Worm (Caenorhabditis elegans): ENCODE measurements around the gene F38B2.4.
A peak's percentile ranks its signal among the peaks of the same experiment; 100 is the strongest.

Gene F38B2.4

ce11 chrX:11299642-11300307 lies 12.3 kb upstream of the F38B2.4 start, which contains the start of the genes snrp-40.1 and F08G12.3 (continued):
- TF ChIP-seq pag-3 (tag; optimal IDR thresholded peaks at IDR 0.05; ENCODE audit: borderline replicate concordance, insufficient read depth) (peak; percentile 83), ztf-11 (tag; optimal IDR thresholded peaks at IDR 0.05) (peak in 1 of 2 experiments; percentile 60), efl-3 (GFP tag; optimal IDR thresholded peaks at IDR 0.05) (no peak), ama-1 (optimal IDR thresholded peaks at IDR 0.05) (no peak), lin-15B (tag; optimal IDR thresholded peaks at IDR 0.05) (peak; percentile 52), egl-27 (tag; optimal IDR thresholded peaks at IDR 0.05) (no peak), ets-5 (GFP tag; IDR thresholded peaks at IDR 0.05) (no peak), ceh-88 (GFP tag; IDR thresholded peaks at IDR 0.05) (0 out of 2 replicates have a peak, but pooled peaks have one; percentile 55), blmp-1 (tag; optimal IDR thresholded peaks at IDR 0.05) (no peak), sup-37 (GFP tag; optimal IDR thresholded peaks at IDR 0.05) (no peak), zip-4 (GFP tag; optimal IDR thresholded peaks at IDR 0.05) (no peak), grh-1 (GFP tag; IDR thresholded peaks at IDR 0.05) (no peak), mep-1 (tag; optimal IDR thresholded peaks at IDR 0.05) (peak; percentile 87), jun-1 (tag; optimal IDR thresholded peaks at IDR 0.05) (peak; percentile 65), snpc-4 (tag; optimal IDR thresholded peaks at IDR 0.05) (peak; percentile 63), rnt-1 (tag; optimal IDR thresholded peaks at IDR 0.05) (peak; percentile 83), lsy-2 (tag; optimal IDR thresholded peaks at IDR 0.05) (peak; percentile 46 to 84), nhr-28 (tag; optimal IDR thresholded peaks at IDR 0.05) (no peak), lin-35 (GFP tag; optimal IDR thresholded peaks at IDR 0.05) (peak; percentile 58 to 66), nhr-20 (tag; optimal IDR thresholded peaks at IDR 0.05) (peak; percentile 90), ceh-8 (GFP tag; optimal IDR thresholded peaks at IDR 0.05) (peak; percentile 42), mef-2 (tag; optimal IDR thresholded peaks at IDR 0.05) (no peak), fkh-10 (GFP tag; optimal IDR thresholded peaks at IDR 0.05) (peak; percentile 59), vab-15 (tag; optimal IDR thresholded peaks at IDR 0.05) (no peak), ztf-4 (tag; optimal IDR thresholded peaks at IDR 0.05) (peak; percentile 33), aha-1 (tag; optimal IDR thresholded peaks at IDR 0.05) (no peak), swsn-7 (tag; optimal IDR thresholded peaks at IDR 0.05) (peak; percentile 80), ceh-63 (GFP tag; optimal IDR thresholded peaks at IDR 0.05) (no peak), tlp-1 (tag; optimal IDR thresholded peaks at IDR 0.05) (no peak), dsc-1 (tag; optimal IDR thresholded peaks at IDR 0.05) (peak; percentile 70), sox-4 (tag; optimal IDR thresholded peaks at IDR 0.05) (peak; percentile 10), mab-9 (GFP tag; IDR thresholded peaks at IDR 0.05) (no peak), irx-1 (tag; optimal IDR thresholded peaks at IDR 0.05) (no peak), pqm-1 (tag; optimal IDR thresholded peaks at IDR 0.05) (no peak), ceh-82 (tag; optimal IDR thresholded peaks at IDR 0.05) (peak; percentile 28 to 90 (median 56)), nhr-84 (tag; optimal IDR thresholded peaks at IDR 0.05) (no peak), lin-14 (GFP tag; optimal IDR thresholded peaks at IDR 0.05) (peak; percentile 99), pax-3 (tag; optimal IDR thresholded peaks at IDR 0.05) (peak; percentile 29), snu-23 (GFP tag; optimal IDR thresholded peaks at IDR 0.05) (peak; percentile 86), nhr-71 (tag; optimal IDR thresholded peaks at IDR 0.05) (peak; percentile 87), egl-13 (tag; optimal IDR thresholded peaks at IDR 0.05) (peak; percentile 67), xbp-1 (tag; optimal IDR thresholded peaks at IDR 0.05) (peak; percentile 73), lin-39 (tag; optimal IDR thresholded peaks at IDR 0.05) (no peak), lir-3 (tag; optimal IDR thresholded peaks at IDR 0.05; ENCODE audit: poor library complexity) (peak; percentile 36), ces-1 (GFP tag; optimal IDR thresholded peaks at IDR 0.05) (no peak), C04F5.9 (tag; optimal IDR thresholded peaks at IDR 0.05) (no peak), unc-62 (GFP tag; optimal IDR thresholded peaks at IDR 0.05) (no peak), alr-1 (tag; optimal IDR thresholded peaks at IDR 0.05; ENCODE audit: borderline replicate concordance) (no peak), nhr-90 (tag; optimal IDR thresholded peaks at IDR 0.05; ENCODE audit: poor library complexity) (peak; percentile 6), elt-3 (tag; optimal IDR thresholded peaks at IDR 0.05) (peak in 1 of 6 experiments; percentile 24), zag-1 (tag; optimal IDR thresholded peaks at IDR 0.05) (no peak)

All from whole organism, L1 larva.